Worm (Caenorhabditis elegans): ENCODE measurements around the gene F23H12.3.

DNA sequence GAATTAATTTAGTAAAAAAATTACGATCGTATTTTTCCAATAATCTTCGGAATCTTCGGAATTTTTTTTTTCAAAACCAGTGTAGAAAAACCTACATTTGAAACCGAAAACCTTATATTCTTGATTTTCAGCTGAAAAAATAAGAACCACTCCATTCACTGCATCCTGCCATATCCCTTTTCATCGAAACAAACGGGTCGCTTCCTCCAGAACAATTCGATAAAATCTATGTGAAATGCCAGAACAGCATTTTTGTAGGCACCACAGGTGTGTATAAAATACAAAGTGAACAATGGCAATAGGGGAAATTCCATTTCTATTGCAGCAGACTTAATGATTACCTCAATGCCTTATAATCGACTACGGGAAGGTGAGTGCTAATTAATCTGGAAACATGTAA, 32.3 kb downstream of the F23H12.3 start, which contains the start of gene K01D12.1:
- no peak for TF ChIP-seq pqm-1 (tag; optimal IDR thresholded peaks at IDR 0.05)
- TF ChIP-seq fos-1 (tag; optimal IDR thresholded peaks at IDR 0.05) = no peak
- TF ChIP-seq tbx-2 (tag; optimal IDR thresholded peaks at IDR 0.05) = no peak
- no peak for TF ChIP-seq nhr-76 (tag; optimal IDR thresholded peaks at IDR 0.05)
- TF ChIP-seq nhr-67 (tag; optimal IDR thresholded peaks at IDR 0.05) = no peak

All from whole organism, L3 larva.